Fruit fly (Drosophila melanogaster) whole organism, embryonic: ENCODE data around the gene H2.0.
A peak's percentile ranks its signal among the peaks of the same experiment; 100 is the strongest.

Experiments used
- Ada2b ChIP-seq: fragments of 200-800 bp; sonication (Bioruptor generic); IDR thresholded peaks from 2 replicates; pipeline ENCODE4 v1.3.6; 2022; ENCODE audit warnings: missing biosample characterization, missing genetic modification characterization
- B-H2 ChIP-seq: fragments of 200-800 bp; sonication (Bioruptor generic); optimal IDR thresholded peaks from 2 replicates; lab custom pipeline; 2018; ENCODE audit warnings: missing biosample characterization, mild to moderate bottlenecking, missing genetic modification characterization
- Bdp1 ChIP-seq: fragments of 200-800 bp; sonication (Bioruptor generic); optimal IDR thresholded peaks from 3 replicates; lab custom pipeline; 2016; ENCODE audit warnings: missing biosample characterization, missing genetic modification characterization
- CG12391 ChIP-seq: fragments of 200-800 bp; sonication (Bioruptor generic); optimal IDR thresholded peaks from 3 replicates; lab custom pipeline; 2018; ENCODE audit warnings: missing biosample characterization, mild to moderate bottlenecking, missing genetic modification characterization, moderate library complexity
- CG13123 ChIP-seq: fragments of 200-800 bp; sonication (Bioruptor generic); optimal IDR thresholded peaks from 2 replicates; lab custom pipeline; 2016; ENCODE audit warnings: missing biosample characterization, missing genetic modification characterization
- CG13287 ChIP-seq: fragments of 200-800 bp; sonication (Bioruptor generic); IDR thresholded peaks from 2 replicates; pipeline ENCODE4 v1.3.6; 2022; ENCODE audit warnings: missing biosample characterization, missing genetic modification characterization; ENCODE audit not compliant: partially characterized antibody
- CG14014 ChIP-seq: fragments of 200-800 bp; sonication (Bioruptor generic); IDR thresholded peaks from 2 replicates; pipeline ENCODE4 v1.3.6; 2022; ENCODE audit warnings: missing biosample characterization, missing genetic modification characterization
- CG1529 ChIP-seq: fragments of 200-800 bp; sonication (Bioruptor generic); optimal IDR thresholded peaks from 3 replicates; lab custom pipeline; 2018; ENCODE audit warnings: missing biosample characterization, missing genetic modification characterization
- CG15514 ChIP-seq: fragments of 200-800 bp; sonication (Bioruptor generic); optimal IDR thresholded peaks from 3 replicates; lab custom pipeline; 2017; ENCODE audit warnings: missing biosample characterization, missing genetic modification characterization, mild to moderate bottlenecking, moderate library complexity, missing genetic modification reagents
- CG15601 ChIP-seq: fragments of 200-800 bp; sonication (Bioruptor generic); optimal IDR thresholded peaks from 3 replicates; lab custom pipeline; 2019; ENCODE audit warnings: missing biosample characterization, mild to moderate bottlenecking, missing genetic modification characterization, moderate library complexity
- CG1603 ChIP-seq: fragments of 200-800 bp; sonication (Bioruptor generic); optimal IDR thresholded peaks from 2 replicates; lab custom pipeline; 2019; ENCODE audit warnings: missing biosample characterization, mild to moderate bottlenecking, missing genetic modification characterization, moderate library complexity
- CG2889 ChIP-seq: fragments of 200-800 bp; sonication (Bioruptor generic); IDR thresholded peaks from 3 replicates; pipeline ENCODE4 v1.3.6; 2022; ENCODE audit warnings: missing biosample characterization, missing genetic modification characterization
- CG33557 ChIP-seq: fragments of 200-800 bp; sonication (Bioruptor generic); optimal IDR thresholded peaks from 2 replicates; lab custom pipeline; 2019; ENCODE audit warnings: missing biosample characterization, mild to moderate bottlenecking, missing genetic modification characterization, moderate library complexity
- CG34376 ChIP-seq: fragments of 200-800 bp; sonication (Bioruptor generic); optimal IDR thresholded peaks from 2 replicates; lab custom pipeline; 2018; ENCODE audit warnings: missing biosample characterization, mild to moderate bottlenecking, missing genetic modification characterization
- CG7271 ChIP-seq: fragments of 200-800 bp; sonication (Bioruptor generic); optimal IDR thresholded peaks from 2 replicates; lab custom pipeline; 2018; ENCODE audit warnings: missing biosample characterization, mild to moderate bottlenecking, missing genetic modification characterization, moderate library complexity
- CG8290 ChIP-seq, 3 experiments: fragments of 200-800 bp; sonication (Bioruptor generic); optimal IDR thresholded peaks; 2 replicates each; lab custom pipeline; 2016 to 2019; ENCODE audit warnings: missing biosample characterization in 3 of 3, missing genetic modification characterization in 3 of 3, mild to moderate bottlenecking in 2 of 3, moderate library complexity in 1 of 3
- CG9609 ChIP-seq: fragments of 200-800 bp; sonication (Bioruptor generic); optimal IDR thresholded peaks from 3 replicates; lab custom pipeline; 2016; ENCODE audit warnings: missing biosample characterization, missing genetic modification characterization
- Doc2 ChIP-seq: fragments of 200-800 bp; sonication (Bioruptor generic); IDR thresholded peaks from 2 replicates; pipeline ENCODE4 v1.3.6; 2022; ENCODE audit warnings: missing biosample characterization, missing genetic modification characterization
- Drgx ChIP-seq: fragments of 200-800 bp; sonication (Bioruptor generic); IDR thresholded peaks from 2 replicates; pipeline ENCODE4 v1.3.6; 2022; ENCODE audit warnings: missing biosample characterization, missing genetic modification characterization
- Ets65A ChIP-seq: fragments of 200-800 bp; sonication (Bioruptor generic); peaks from one replicate; lab custom pipeline; 2016; ENCODE audit warnings: missing biosample characterization, missing genetic modification characterization
- Ets97D ChIP-seq: fragments of 200-800 bp; sonication (Bioruptor generic); optimal IDR thresholded peaks from 3 replicates; lab custom pipeline; 2016; ENCODE audit warnings: missing biosample characterization, missing genetic modification characterization
- Fer1 ChIP-seq: fragments of 200-800 bp; sonication (Bioruptor generic); optimal IDR thresholded peaks from 2 replicates; lab custom pipeline; 2017; ENCODE audit warnings: missing biosample characterization, mild to moderate bottlenecking, missing genetic modification characterization
- Gug ChIP-seq: fragments of 200-800 bp; sonication (Bioruptor generic); IDR thresholded peaks from 4 replicates; pipeline ENCODE4 v1.3.6; 2022; ENCODE audit warnings: missing biosample characterization, missing genetic modification characterization
- MESR4 ChIP-seq: fragments of 200-800 bp; sonication (Bioruptor generic); optimal IDR thresholded peaks from 2 replicates; lab custom pipeline; 2018; ENCODE audit warnings: missing biosample characterization, mild to moderate bottlenecking, missing genetic modification characterization, moderate library complexity
- Max ChIP-seq: fragments of 200-800 bp; sonication (Bioruptor generic); optimal IDR thresholded peaks from 2 replicates; lab custom pipeline; 2016; ENCODE audit warnings: missing biosample characterization, mild to moderate bottlenecking, missing genetic modification characterization
- NK7.1 ChIP-seq: fragments of 200-800 bp; sonication (Bioruptor generic); optimal IDR thresholded peaks from 3 replicates; lab custom pipeline; 2016; ENCODE audit warnings: missing biosample characterization, missing genetic modification characterization
- Neu2 ChIP-seq: fragments of 200-800 bp; sonication (Bioruptor generic); optimal IDR thresholded peaks from 3 replicates; lab custom pipeline; 2016; ENCODE audit warnings: missing biosample characterization, missing genetic modification characterization, borderline replicate concordance
- NfI ChIP-seq: fragments of 200-800 bp; sonication (Bioruptor generic); optimal IDR thresholded peaks from 3 replicates; lab custom pipeline; 2018; ENCODE audit warnings: missing biosample characterization, mild to moderate bottlenecking, missing genetic modification characterization, moderate library complexity
- Stat92E ChIP-seq, 3 experiments: fragments of >200 bp in 2 of 3; fragments of 200-800 bp in 1 of 3; sonication (Bioruptor generic) in 1 of 3; optimal IDR thresholded peaks; 2 replicates each; lab custom pipeline; 2017 to 2019; ENCODE audit warnings: missing biosample characterization in 3 of 3, missing genetic modification characterization in 3 of 3, mild to moderate bottlenecking in 1 of 3, moderate library complexity in 1 of 3
- YL-1 ChIP-seq: fragments of 200-800 bp; sonication (Bioruptor generic); optimal IDR thresholded peaks from 3 replicates; lab custom pipeline; 2017; ENCODE audit warnings: missing biosample characterization, mild to moderate bottlenecking, missing genetic modification characterization
- br ChIP-seq: fragments of >200 bp; optimal IDR thresholded peaks from 2 replicates; lab custom pipeline; 2017
- caup ChIP-seq: fragments of 200-800 bp; sonication (Bioruptor generic); optimal IDR thresholded peaks from 3 replicates; lab custom pipeline; 2017; ENCODE audit warnings: missing biosample characterization, mild to moderate bottlenecking, missing genetic modification characterization, moderate library complexity; ENCODE audit not compliant: severe bottlenecking
- croc ChIP-seq: fragments of 200-800 bp; sonication (Bioruptor generic); conservative IDR thresholded peaks from 3 replicates; pipeline ENCODE4 v1.3.6; 2022; ENCODE audit warnings: missing biosample characterization, missing genetic modification characterization
- crol ChIP-seq: fragments of 200-800 bp; sonication (Bioruptor generic); IDR thresholded peaks from 2 replicates; pipeline ENCODE4 v1.3.6; 2022; ENCODE audit warnings: missing biosample characterization, missing genetic modification characterization
- dmrt11E ChIP-seq: fragments of 200-800 bp; sonication (Bioruptor generic); optimal IDR thresholded peaks from 3 replicates; lab custom pipeline; 2018; ENCODE audit warnings: missing biosample characterization, mild to moderate bottlenecking, missing genetic modification characterization, moderate library complexity
- fd64A ChIP-seq: fragments of 200-800 bp; sonication (Bioruptor generic); optimal IDR thresholded peaks from 3 replicates; lab custom pipeline; 2018; ENCODE audit warnings: missing biosample characterization, mild to moderate bottlenecking, missing genetic modification characterization
- gcm ChIP-seq: fragments of 200-800 bp; sonication (Bioruptor generic); optimal IDR thresholded peaks from 2 replicates; lab custom pipeline; 2019; ENCODE audit warnings: missing biosample characterization, mild to moderate bottlenecking, missing genetic modification characterization, moderate library complexity
- gem ChIP-seq: fragments of 200-800 bp; sonication (Bioruptor generic); optimal IDR thresholded peaks from 2 replicates; lab custom pipeline; 2019; ENCODE audit warnings: missing biosample characterization, mild to moderate bottlenecking, missing genetic modification characterization, moderate library complexity
- gfzf ChIP-seq: fragments of 200-800 bp; sonication (Bioruptor generic); optimal IDR thresholded peaks from 2 replicates; lab custom pipeline; 2016; ENCODE audit warnings: missing biosample characterization, mild to moderate bottlenecking, missing genetic modification characterization, moderate library complexity
- h ChIP-seq: fragments of >200 bp; optimal IDR thresholded peaks from 2 replicates; lab custom pipeline; 2017
- nom ChIP-seq: fragments of 200-800 bp; sonication (Bioruptor generic); optimal IDR thresholded peaks from 2 replicates; lab custom pipeline; 2017; ENCODE audit warnings: missing biosample characterization, missing genetic modification characterization, mild to moderate bottlenecking, moderate library complexity, missing genetic modification reagents
- org-1 ChIP-seq: fragments of 200-800 bp; sonication (Bioruptor generic); optimal IDR thresholded peaks from 2 replicates; lab custom pipeline; 2017; ENCODE audit warnings: missing biosample characterization, missing genetic modification characterization
- pum ChIP-seq: fragments of 200-800 bp; sonication (Bioruptor generic); optimal IDR thresholded peaks from 2 replicates; lab custom pipeline; 2016; ENCODE audit warnings: missing biosample characterization, missing genetic modification characterization
- scrt ChIP-seq: fragments of 200-800 bp; sonication (Bioruptor generic); optimal IDR thresholded peaks from 2 replicates; lab custom pipeline; 2018; ENCODE audit warnings: missing biosample characterization, mild to moderate bottlenecking, missing genetic modification characterization, moderate library complexity
- sens ChIP-seq: fragments of 200-800 bp; sonication (Bioruptor generic); peaks from one replicate; lab custom pipeline; 2016; ENCODE audit warnings: missing biosample characterization, missing genetic modification characterization
- slbo ChIP-seq: fragments of 200-800 bp; sonication (Bioruptor generic); IDR thresholded peaks from 2 replicates; pipeline ENCODE4 v1.3.6; 2022; ENCODE audit warnings: missing biosample characterization, missing genetic modification characterization
- stwl ChIP-seq: fragments of 200-800 bp; sonication (Bioruptor generic); optimal IDR thresholded peaks from 3 replicates; lab custom pipeline; 2018; ENCODE audit warnings: missing biosample characterization, mild to moderate bottlenecking, missing genetic modification characterization, moderate library complexity
- vfl ChIP-seq: fragments of 200-800 bp; sonication (Bioruptor generic); optimal IDR thresholded peaks from 2 replicates; lab custom pipeline; 2016; ENCODE audit warnings: missing biosample characterization, missing genetic modification characterization

H2.0 gene

DNA sequence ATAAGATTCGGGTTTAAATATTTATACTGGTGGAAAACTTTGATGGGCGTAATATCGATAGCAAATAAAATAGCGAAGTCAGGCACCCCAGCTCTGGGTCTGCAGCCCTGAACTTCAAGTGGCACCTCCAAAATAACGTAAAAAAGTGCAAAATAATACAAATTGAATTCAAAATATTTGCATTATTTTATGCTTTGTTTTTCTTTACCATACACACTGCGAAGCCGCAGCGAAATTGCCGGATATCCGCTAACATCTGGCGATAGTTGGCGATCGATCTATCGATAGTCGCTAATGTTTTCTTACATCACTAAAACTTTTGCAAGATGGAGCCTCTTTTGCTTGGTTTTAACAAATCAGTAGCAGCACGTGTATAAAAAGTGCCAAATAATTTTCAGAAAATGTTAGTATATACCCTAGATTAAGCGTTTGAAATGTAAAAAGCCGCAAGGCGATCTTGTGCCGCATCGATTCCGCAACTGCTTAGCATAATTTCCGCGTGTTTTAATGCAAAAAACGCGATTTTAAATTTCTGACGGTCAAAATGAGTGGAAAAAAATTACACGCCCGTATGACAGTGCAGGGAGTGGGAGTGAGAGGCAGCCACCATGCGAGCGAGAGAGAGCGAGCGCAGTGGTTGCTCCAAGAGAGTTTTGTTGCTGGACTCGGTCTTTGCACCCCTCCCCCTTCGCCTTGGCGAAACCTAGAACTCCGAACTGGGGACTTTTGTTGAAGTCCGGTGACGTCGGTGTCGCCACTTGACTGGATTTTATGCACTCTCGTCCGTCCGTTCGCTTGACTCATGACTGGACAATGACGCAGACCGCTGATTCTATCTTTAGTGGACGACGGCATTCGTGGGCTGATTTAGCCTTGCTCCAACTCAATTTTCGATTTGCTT is 37.5 kb downstream of the H2.0 start, which contains the start of gene eIF4A (continued):
- TF ChIP-seq Max (GFP tag; lab: Kevin White, UChicago) (peak; percentile 50), NK7.1 (GFP tag; lab: Kevin White, UChicago) (no peak), CG14014 (GFP tag; lab: Robert Waterston, UW) (no peak), nom (peak; percentile 67), stwl (tag; lab: Kevin White, UChicago) (no peak), fd64A (GFP tag; lab: Kevin White, UChicago) (peak; percentile 25), CG15601 (tag; lab: Kevin White, UChicago) (peak; percentile 9), CG34376 (GFP tag; lab: Kevin White, UChicago) (no peak), CG9609 (GFP tag; lab: Kevin White, UChicago) (peak; percentile 18), MESR4 (peak; percentile 96), Ets97D (GFP tag; lab: Kevin White, UChicago) (peak; percentile 96), scrt (GFP tag; lab: Kevin White, UChicago) (no peak), pum (GFP tag; lab: Kevin White, UChicago) (no peak), Stat92E (GFP tag; optimal IDR thresholded peaks at IDR 0.05; lab: Kevin White, UChicago) (peak in 1 of 3 experiments; percentile 2), CG13287 (GFP tag; lab: Robert Waterston, UW) (no peak), CG7271 (tag; lab: Kevin White, UChicago) (peak; percentile 45), slbo (no peak), CG1603 (peak; percentile 66), B-H2 (GFP tag; lab: Kevin White, UChicago) (no peak), gem (tag; lab: Kevin White, UChicago) (no peak), CG13123 (GFP tag; lab: Kevin White, UChicago) (no peak), crol (no peak), Neu2 (GFP tag; lab: Kevin White, UChicago) (no peak), CG15514 (GFP tag; lab: Kevin White, UChicago) (peak; percentile 41), dmrt11E (tag; lab: Kevin White, UChicago) (peak; percentile 26), Fer1 (GFP tag; lab: Kevin White, UChicago) (peak; percentile 23), Bdp1 (GFP tag; lab: Kevin White, UChicago) (no peak), Ets65A (peak; percentile 90), vfl (GFP tag; lab: Kevin White, UChicago) (no peak), Doc2 (GFP tag; lab: Robert Waterston, UW) (no peak), gfzf (GFP tag; lab: Kevin White, UChicago) (no peak), CG33557 (peak; percentile 25), br (no peak), CG2889 (GFP tag; lab: Robert Waterston, UW) (no peak), CG12391 (tag; lab: Kevin White, UChicago) (peak; percentile 25), Drgx (GFP tag; lab: Robert Waterston, UW) (no peak), CG1529 (peak; percentile 0), Gug (GFP tag; lab: Robert Waterston, UW) (no peak; the same call in 3 of the 4 replicates), CG8290 (GFP tag; optimal IDR thresholded peaks at IDR 0.05; lab: Kevin White, UChicago) (no peak), CG8290 (tag; optimal IDR thresholded peaks at IDR 0.05; lab: Kevin White, UChicago) (peak in 1 of 2 experiments; percentile 37), gcm (GFP tag; lab: Kevin White, UChicago) (peak; percentile 75), sens (peak; percentile 84), croc (GFP tag; lab: Robert Waterston, UW) (no peak), h (lab: Kevin White, UChicago) (no peak), Ada2b (GFP tag; lab: Robert Waterston, UW) (no peak), NfI (GFP tag; lab: Kevin White, UChicago) (peak; percentile 56), caup (peak; percentile 67), org-1 (GFP tag; lab: Kevin White, UChicago) (peak; percentile 16), YL-1 (GFP tag; lab: Kevin White, UChicago) (peak; percentile 24)
